Fruit fly (Drosophila melanogaster) whole organism, embryonic: Measurements from ENCODE around the gene SP555.

Experiments used
- Aef1 ChIP-seq: fragments of 200-800 bp; sonication (Bioruptor generic); IDR thresholded peaks from 3 replicates; pipeline ENCODE4 v1.3.6; 2022; ENCODE audit warnings: missing biosample characterization, missing genetic modification characterization
- Asciz ChIP-seq: fragments of 200-800 bp; sonication (Bioruptor generic); optimal IDR thresholded peaks from 2 replicates; lab custom pipeline; 2017; ENCODE audit warnings: missing biosample characterization, mild to moderate bottlenecking, missing genetic modification characterization, missing genetic modification reagents
- B-H1 ChIP-seq: fragments of 200-800 bp; sonication (Bioruptor generic); IDR thresholded peaks from 3 replicates; pipeline ENCODE4 v1.3.6; 2022; ENCODE audit warnings: missing biosample characterization, missing genetic modification characterization
- B-H2 ChIP-seq: fragments of 200-800 bp; sonication (Bioruptor generic); optimal IDR thresholded peaks from 2 replicates; lab custom pipeline; 2018; ENCODE audit warnings: missing biosample characterization, mild to moderate bottlenecking, missing genetic modification characterization
- C15 ChIP-seq: fragments of 200-800 bp; sonication (Bioruptor generic); IDR thresholded peaks from 3 replicates; pipeline ENCODE4 v1.3.6; 2022; ENCODE audit warnings: missing biosample characterization, missing genetic modification characterization
- CG12155 ChIP-seq: fragments of 200-800 bp; sonication (Bioruptor generic); optimal IDR thresholded peaks from 3 replicates; lab custom pipeline; 2016; ENCODE audit warnings: missing biosample characterization, missing genetic modification characterization
- CG12391 ChIP-seq: fragments of 200-800 bp; sonication (Bioruptor generic); optimal IDR thresholded peaks from 3 replicates; lab custom pipeline; 2018; ENCODE audit warnings: missing biosample characterization, mild to moderate bottlenecking, missing genetic modification characterization, moderate library complexity
- CG12769 ChIP-seq: fragments of 200-800 bp; sonication (Bioruptor generic); optimal IDR thresholded peaks from 2 replicates; lab custom pipeline; 2019; ENCODE audit warnings: missing biosample characterization, mild to moderate bottlenecking, missing genetic modification characterization, moderate library complexity
- CG13287 ChIP-seq: fragments of 200-800 bp; sonication (Bioruptor generic); IDR thresholded peaks from 2 replicates; pipeline ENCODE4 v1.3.6; 2022; ENCODE audit warnings: missing biosample characterization, missing genetic modification characterization; ENCODE audit not compliant: partially characterized antibody
- CG14965 ChIP-seq: fragments of 200-800 bp; sonication (Bioruptor generic); optimal IDR thresholded peaks from 2 replicates; lab custom pipeline; 2016; ENCODE audit warnings: missing biosample characterization, missing genetic modification characterization, borderline replicate concordance
- CG1529 ChIP-seq: fragments of 200-800 bp; sonication (Bioruptor generic); optimal IDR thresholded peaks from 3 replicates; lab custom pipeline; 2018; ENCODE audit warnings: missing biosample characterization, missing genetic modification characterization
- CG17568 ChIP-seq: fragments of 200-800 bp; sonication (Bioruptor generic); optimal IDR thresholded peaks from 2 replicates; lab custom pipeline; 2018; ENCODE audit warnings: missing biosample characterization, mild to moderate bottlenecking, missing genetic modification characterization, moderate library complexity
- CG1832 ChIP-seq: fragments of 200-800 bp; sonication (Bioruptor generic); optimal IDR thresholded peaks from 2 replicates; lab custom pipeline; 2017; ENCODE audit warnings: missing biosample characterization, mild to moderate bottlenecking, missing genetic modification characterization, inconsistent platforms
- CG32532 ChIP-seq: fragments of 200-800 bp; sonication (Bioruptor generic); IDR thresholded peaks from 2 replicates; pipeline ENCODE4 v1.3.6; 2022; ENCODE audit warnings: missing biosample characterization, missing genetic modification characterization
- CG33557 ChIP-seq: fragments of 200-800 bp; sonication (Bioruptor generic); optimal IDR thresholded peaks from 2 replicates; lab custom pipeline; 2019; ENCODE audit warnings: missing biosample characterization, mild to moderate bottlenecking, missing genetic modification characterization, moderate library complexity
- CG3407 ChIP-seq: fragments of 200-800 bp; sonication (Bioruptor generic); optimal IDR thresholded peaks from 2 replicates; lab custom pipeline; 2018; ENCODE audit warnings: missing biosample characterization, mild to moderate bottlenecking, missing genetic modification characterization
- CG4424 ChIP-seq: fragments of 200-800 bp; sonication (Bioruptor generic); optimal IDR thresholded peaks from 3 replicates; lab custom pipeline; 2016; ENCODE audit warnings: missing biosample characterization, missing genetic modification characterization
- CG6854 ChIP-seq: fragments of 200-800 bp; sonication (Bioruptor generic); optimal IDR thresholded peaks from 3 replicates; lab custom pipeline; 2017; ENCODE audit warnings: missing biosample characterization, mild to moderate bottlenecking, missing genetic modification characterization
- CG7745 ChIP-seq: fragments of 200-800 bp; sonication (Bioruptor generic); optimal IDR thresholded peaks from 2 replicates; lab custom pipeline; 2018; ENCODE audit warnings: missing biosample characterization, mild to moderate bottlenecking, missing genetic modification characterization, moderate library complexity
- CG7786 ChIP-seq: fragments of 200-800 bp; sonication (Bioruptor generic); optimal IDR thresholded peaks from 2 replicates; lab custom pipeline; 2016; ENCODE audit warnings: missing biosample characterization, missing genetic modification characterization
- CG7839 ChIP-seq: fragments of 200-800 bp; sonication (Bioruptor generic); optimal IDR thresholded peaks from 3 replicates; lab custom pipeline; 2018; ENCODE audit warnings: missing biosample characterization, mild to moderate bottlenecking, missing genetic modification characterization, moderate library complexity
- CG8281 ChIP-seq: fragments of 200-800 bp; sonication (Bioruptor generic); optimal IDR thresholded peaks from 2 replicates; lab custom pipeline; 2018; ENCODE audit warnings: missing biosample characterization, mild to moderate bottlenecking, missing genetic modification characterization, moderate library complexity
- CG8388 ChIP-seq: fragments of 200-800 bp; sonication (Bioruptor generic); optimal IDR thresholded peaks from 2 replicates; lab custom pipeline; 2019; ENCODE audit warnings: missing biosample characterization, mild to moderate bottlenecking, missing genetic modification characterization, moderate library complexity
- CG8478 ChIP-seq: fragments of >200 bp; optimal IDR thresholded peaks from 2 replicates; lab custom pipeline; 2018
- CG8924 ChIP-seq: fragments of 200-800 bp; optimal IDR thresholded peaks from 3 replicates; lab custom pipeline; 2019; ENCODE audit warnings: missing biosample characterization, mild to moderate bottlenecking, missing genetic modification characterization, moderate library complexity
- Dad ChIP-seq: fragments of 200-800 bp; sonication (Bioruptor generic); optimal IDR thresholded peaks from 3 replicates; lab custom pipeline; 2016; ENCODE audit warnings: missing biosample characterization, missing genetic modification characterization
- Hmr ChIP-seq: fragments of 200-800 bp; sonication (Bioruptor generic); optimal IDR thresholded peaks from 3 replicates; lab custom pipeline; 2017; ENCODE audit warnings: mild to moderate bottlenecking, missing biosample characterization, missing genetic modification reagents, missing genetic modification characterization
- NK7.1 ChIP-seq: fragments of 200-800 bp; sonication (Bioruptor generic); optimal IDR thresholded peaks from 3 replicates; lab custom pipeline; 2016; ENCODE audit warnings: missing biosample characterization, missing genetic modification characterization
- NfI ChIP-seq: fragments of 200-800 bp; sonication (Bioruptor generic); optimal IDR thresholded peaks from 3 replicates; lab custom pipeline; 2018; ENCODE audit warnings: missing biosample characterization, mild to moderate bottlenecking, missing genetic modification characterization, moderate library complexity
- Xbp1 ChIP-seq: fragments of 200-800 bp; sonication (Bioruptor generic); optimal IDR thresholded peaks from 3 replicates; lab custom pipeline; 2016; ENCODE audit warnings: missing biosample characterization, mild to moderate bottlenecking, missing genetic modification characterization
- ac ChIP-seq: fragments of 200-800 bp; sonication (Bioruptor generic); optimal IDR thresholded peaks from 3 replicates; lab custom pipeline; 2017; ENCODE audit warnings: missing biosample characterization, mild to moderate bottlenecking, missing genetic modification characterization
- btn ChIP-seq: fragments of 200-800 bp; sonication (Bioruptor generic); optimal IDR thresholded peaks from 2 replicates; lab custom pipeline; 2016; ENCODE audit warnings: missing biosample characterization, missing genetic modification characterization
- cg ChIP-seq: fragments of 200-800 bp; sonication (Bioruptor generic); optimal IDR thresholded peaks from 3 replicates; lab custom pipeline; 2019; ENCODE audit warnings: missing biosample characterization, mild to moderate bottlenecking, missing genetic modification characterization, moderate library complexity
- chn ChIP-seq: fragments of 200-800 bp; sonication (Bioruptor generic); optimal IDR thresholded peaks from 2 replicates; lab custom pipeline; 2016; ENCODE audit warnings: missing biosample characterization, missing genetic modification characterization
- disco-r ChIP-seq: fragments of 200-800 bp; sonication (Bioruptor generic); optimal IDR thresholded peaks from 2 replicates; lab custom pipeline; 2016; ENCODE audit warnings: missing biosample characterization, missing genetic modification characterization
- en ChIP-seq: fragments of 200-800 bp; sonication (Bioruptor generic); optimal IDR thresholded peaks from 2 replicates; lab custom pipeline; 2016; ENCODE audit warnings: missing biosample characterization, missing genetic modification characterization
- eve ChIP-seq, 2 experiments: fragments of >200 bp; optimal IDR thresholded peaks; 2 replicates each; lab custom pipeline; 2017; ENCODE audit warnings: missing biosample characterization in 2 of 2, missing genetic modification characterization in 2 of 2
- gsb ChIP-seq: fragments of 200-800 bp; sonication (Bioruptor generic); IDR thresholded peaks from 2 replicates; pipeline ENCODE4 v1.3.6; 2022; ENCODE audit warnings: missing biosample characterization, missing genetic modification characterization
- pb ChIP-seq: fragments of 200-800 bp; sonication (Bioruptor generic); optimal IDR thresholded peaks from 3 replicates; lab custom pipeline; 2016; ENCODE audit warnings: missing biosample characterization, missing genetic modification characterization
- prd ChIP-seq, 3 experiments: fragments of >200 bp in 2 of 3; fragments of 200-800 bp in 1 of 3; sonication (Bioruptor generic) in 1 of 3; optimal IDR thresholded peaks in 2 of 3; IDR thresholded peaks in 1 of 3; 2 replicates in 2 of 3; 3 replicates in 1 of 3; pipeline versions ENCODE4 v1.3.6 to Lab custom; 2017 to 2022; ENCODE audit warnings: missing biosample characterization in 1 of 3, missing genetic modification characterization in 1 of 3
- pzg ChIP-seq: fragments of 200-800 bp; sonication (Bioruptor generic); optimal IDR thresholded peaks from 3 replicates; lab custom pipeline; 2018; ENCODE audit warnings: missing biosample characterization, mild to moderate bottlenecking, missing genetic modification characterization, moderate library complexity
- salm ChIP-seq: fragments of 200-800 bp; sonication (Bioruptor generic); optimal IDR thresholded peaks from 2 replicates; lab custom pipeline; 2018; ENCODE audit warnings: missing biosample characterization, mild to moderate bottlenecking, missing genetic modification characterization
- scrt ChIP-seq: fragments of 200-800 bp; sonication (Bioruptor generic); optimal IDR thresholded peaks from 2 replicates; lab custom pipeline; 2018; ENCODE audit warnings: missing biosample characterization, mild to moderate bottlenecking, missing genetic modification characterization, moderate library complexity
- sisA ChIP-seq: fragments of 200-800 bp; sonication (Bioruptor generic); IDR thresholded peaks from 2 replicates; pipeline ENCODE4 v1.3.6; 2022; ENCODE audit warnings: missing biosample characterization, missing genetic modification characterization
- sob ChIP-seq: fragments of 200-800 bp; sonication (Bioruptor generic); IDR thresholded peaks from 2 replicates; pipeline ENCODE4 v1.3.6; 2022; ENCODE audit warnings: missing biosample characterization, missing genetic modification characterization
- tgo ChIP-seq: fragments of 200-800 bp; sonication (Bioruptor generic); IDR thresholded peaks from 3 replicates; pipeline ENCODE4 v1.3.6; 2022; ENCODE audit warnings: missing biosample characterization, missing genetic modification characterization
- tll ChIP-seq, 2 experiments: fragments of 200-800 bp in 1 of 2; fragments of >200 bp in 1 of 2; sonication (Bioruptor generic) in 1 of 2; optimal IDR thresholded peaks; 2 replicates each; lab custom pipeline; 2017 to 2019; ENCODE audit warnings: missing biosample characterization in 2 of 2, missing genetic modification characterization in 2 of 2, mild to moderate bottlenecking in 1 of 2, moderate library complexity in 1 of 2
- ttk ChIP-seq: fragments of 200-800 bp; sonication (Bioruptor generic); IDR thresholded peaks from 2 replicates; pipeline ENCODE4 v2.1.2; 2022; ENCODE audit warnings: missing biosample characterization, missing genetic modification characterization
- zfh2 ChIP-seq: fragments of 200-800 bp; sonication (Bioruptor generic); optimal IDR thresholded peaks from 2 replicates; lab custom pipeline; 2016; ENCODE audit warnings: missing biosample characterization, missing genetic modification characterization

Gene SP555

DNA sequence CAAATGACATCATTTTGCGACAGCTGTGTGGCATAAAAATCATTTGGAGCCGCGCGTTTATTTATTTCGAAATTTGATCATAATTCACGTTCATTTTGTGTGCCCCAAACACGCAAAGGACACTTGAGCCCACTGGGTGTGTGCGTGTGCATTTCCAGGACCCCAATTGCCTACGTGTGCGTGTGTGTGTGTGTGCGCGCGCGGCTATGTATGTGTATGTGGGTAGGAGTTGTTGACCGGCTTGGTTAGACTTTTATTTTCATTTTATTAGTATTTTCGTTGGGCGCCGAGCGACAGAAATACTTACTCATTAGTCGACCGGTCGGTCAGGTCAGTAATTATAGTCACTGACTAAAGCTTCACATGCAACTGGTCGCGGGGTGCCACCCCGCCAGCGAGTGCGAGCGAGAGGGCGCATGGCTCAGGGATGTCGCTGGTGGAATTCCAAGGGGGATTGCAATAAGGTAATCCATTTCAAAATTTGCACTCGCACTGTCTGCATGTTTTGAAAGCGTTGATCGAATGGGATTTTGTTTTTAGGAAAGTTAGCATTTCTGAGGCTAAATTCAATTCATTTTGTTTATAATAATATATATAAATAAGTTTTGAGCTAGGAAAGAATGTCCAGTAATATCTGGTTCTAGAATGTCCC is 6.1 kb downstream of the SP555 start (continued):
- no peak for TF ChIP-seq CG13287 (GFP tag; lab: Robert Waterston, UW)
- TF ChIP-seq Hmr (GFP tag; lab: Kevin White, UChicago): peak; percentile 40
- peak; percentile 53; the same call in 1 of the 2 replicates for TF ChIP-seq CG32532 (GFP tag; lab: Robert Waterston, UW)
- TF ChIP-seq en: no peak
- TF ChIP-seq CG7745 (tag; lab: Kevin White, UChicago): no peak
- no peak for TF ChIP-seq CG8478 (lab: Kevin White, UChicago)
- peak; percentile 40 for TF ChIP-seq CG12155 (GFP tag; lab: Kevin White, UChicago)
- TF ChIP-seq NK7.1 (GFP tag; lab: Kevin White, UChicago): no peak
- no peak for TF ChIP-seq tll (GFP tag; optimal IDR thresholded peaks at IDR 0.05; lab: Kevin White, UChicago)
- TF ChIP-seq salm: no peak
- TF ChIP-seq CG17568: no peak
- peak; percentile 63 for TF ChIP-seq Xbp1 (GFP tag; lab: Kevin White, UChicago)
- no peak for TF ChIP-seq CG6854
- TF ChIP-seq CG3407: no peak
- peak; percentile 62 for TF ChIP-seq NfI (GFP tag; lab: Kevin White, UChicago)
- TF ChIP-seq CG33557 (GFP tag; lab: Kevin White, UChicago): no peak
- TF ChIP-seq disco-r (GFP tag; lab: Kevin White, UChicago): no peak
- TF ChIP-seq CG4424 (GFP tag; lab: Kevin White, UChicago): peak; percentile 41
- TF ChIP-seq CG8388 (GFP tag; lab: Kevin White, UChicago): peak; percentile 27
- TF ChIP-seq CG8281: no peak
- peak; percentile 4 for TF ChIP-seq CG8924
- no peak for TF ChIP-seq C15 (GFP tag; lab: Robert Waterston, UW)
- TF ChIP-seq CG7786 (GFP tag; lab: Kevin White, UChicago): peak; percentile 14
- peak; percentile 76 for TF ChIP-seq CG1832 (GFP tag; lab: Kevin White, UChicago)
- peak; percentile 31 for TF ChIP-seq CG12391
- TF ChIP-seq sisA (GFP tag; lab: Robert Waterston, UW): peak; percentile 69
- no peak for TF ChIP-seq ac (GFP tag; lab: Kevin White, UChicago)
- TF ChIP-seq zfh2: peak; percentile 37
- no peak for TF ChIP-seq B-H2
- no peak for TF ChIP-seq Dad
- peak; percentile 76 for TF ChIP-seq scrt (GFP tag; lab: Kevin White, UChicago)
- TF ChIP-seq sob (GFP tag; lab: Robert Waterston, UW): no peak
- no peak for TF ChIP-seq eve (GFP tag; optimal IDR thresholded peaks at IDR 0.05; lab: Kevin White, UChicago)
- TF ChIP-seq Asciz (GFP tag; lab: Kevin White, UChicago): peak; percentile 2
- TF ChIP-seq chn (GFP tag; lab: Kevin White, UChicago): peak; percentile 26
- no peak for TF ChIP-seq prd (optimal IDR thresholded peaks at IDR 0.05; lab: Kevin White, UChicago)
- no peak for TF ChIP-seq prd (GFP tag; IDR thresholded peaks at IDR 0.05; lab: Robert Waterston, UW)
- TF ChIP-seq cg: peak; percentile 87
- peak; percentile 25; the same call in 1 of the 3 replicates for TF ChIP-seq Aef1 (GFP tag; lab: Robert Waterston, UW)
- TF ChIP-seq tgo (GFP tag; lab: Robert Waterston, UW): peak; percentile 49; the same call in 2 of the 3 replicates
- TF ChIP-seq CG7839 (tag; lab: Kevin White, UChicago): peak; percentile 65
- no peak for TF ChIP-seq pzg (GFP tag; lab: Kevin White, UChicago)
- TF ChIP-seq pb (GFP tag; lab: Kevin White, UChicago): no peak
- no peak for TF ChIP-seq CG14965 (GFP tag; lab: Kevin White, UChicago)
- peak; percentile 8 for TF ChIP-seq CG12769 (tag; lab: Kevin White, UChicago)
- peak; percentile 50 for TF ChIP-seq gsb (GFP tag; lab: Robert Waterston, UW)
- TF ChIP-seq ttk: peak; percentile 43
- TF ChIP-seq B-H1 (GFP tag; lab: Robert Waterston, UW): no peak; the same call in 2 of the 3 replicates
- TF ChIP-seq btn: no peak
- TF ChIP-seq CG1529 (GFP tag; lab: Kevin White, UChicago): peak; percentile 13
